Fruit fly (Drosophila melanogaster): ENCODE results near the gene CG8813.

DNA sequence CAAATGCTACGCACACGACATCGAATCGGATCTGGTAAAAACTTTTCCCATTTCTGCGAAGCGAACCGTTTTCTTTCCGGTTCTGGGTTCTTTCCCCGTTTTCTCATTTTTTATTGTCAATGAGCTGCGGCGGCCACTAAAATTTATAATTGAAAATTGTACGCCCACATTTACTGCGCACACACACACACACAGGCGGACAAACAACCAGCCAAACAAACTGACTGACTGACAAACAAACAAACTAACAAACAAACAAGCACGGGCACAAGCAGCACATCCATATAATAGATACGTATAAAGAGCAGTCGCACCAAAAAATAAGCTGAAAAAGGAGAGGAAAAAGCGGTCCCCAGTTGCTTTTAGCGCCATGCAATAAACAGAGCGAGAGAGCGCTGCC is 21.7 kb downstream of the CG8813 start:
- no peak for TF ChIP-seq CTCF (optimal IDR thresholded peaks at IDR 0.05)
- TF ChIP-seq CG8478 (optimal IDR thresholded peaks at IDR 0.05), result no peak
